Fruit fly (Drosophila melanogaster): Measurements from ENCODE around the gene CG10514.

CG10514 gene

DNA sequence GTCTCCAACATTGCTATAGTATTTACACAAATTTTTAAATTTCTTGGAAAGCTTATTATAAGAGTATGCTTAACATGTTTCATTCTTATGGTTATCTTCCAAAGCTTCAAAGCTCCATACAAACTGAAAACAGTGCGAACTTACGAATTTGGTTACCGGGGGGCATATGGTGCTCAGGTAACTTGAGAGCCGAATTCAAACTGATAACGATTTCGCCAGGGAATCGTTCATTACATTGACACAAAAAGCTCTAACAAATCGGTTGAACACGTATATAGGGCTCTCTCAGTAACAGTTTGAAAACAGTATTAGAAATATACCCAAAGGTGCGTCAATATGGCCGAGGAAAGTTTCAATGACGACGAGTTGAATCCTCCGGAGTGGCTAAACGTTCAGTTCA, 20.9 kb upstream of the CG10514 start, which contains the start of gene CG13659 (continued):
- TF ChIP-seq Ets65A (GFP tag), result no peak
- no peak for TF ChIP-seq C15 (GFP tag; IDR thresholded peaks at IDR 0.05)
- TF ChIP-seq ewg (GFP tag; optimal IDR thresholded peaks at IDR 0.05), result no peak
- no peak for TF ChIP-seq Sry-δ (GFP tag; optimal IDR thresholded peaks at IDR 0.05)
- no peak for TF ChIP-seq CG11093 (GFP tag; IDR thresholded peaks at IDR 0.05)
- TF ChIP-seq CG10147 (GFP tag; optimal IDR thresholded peaks at IDR 0.05), result no peak
- no peak for TF ChIP-seq CG8290 (GFP tag; optimal IDR thresholded peaks at IDR 0.05)
- TF ChIP-seq CG8290 (tag; optimal IDR thresholded peaks at IDR 0.05), result peak in 1 of 2 experiments; percentile 4
- TF ChIP-seq lmd (GFP tag; IDR thresholded peaks at IDR 0.05), result no peak
- TF ChIP-seq CG10654 (GFP tag; optimal IDR thresholded peaks at IDR 0.05), result no peak
- TF ChIP-seq CG10959 (GFP tag; IDR thresholded peaks at IDR 0.05), result no peak
- no peak for TF ChIP-seq CG3407 (GFP tag; optimal IDR thresholded peaks at IDR 0.05)
- peak in 1 of 2 experiments; percentile 19 for TF ChIP-seq Trl (optimal IDR thresholded peaks at IDR 0.05)
- no peak for TF ChIP-seq Trl (GFP tag; optimal IDR thresholded peaks at IDR 0.05)
- no peak for TF ChIP-seq tgo (GFP tag; IDR thresholded peaks at IDR 0.05)
- TF ChIP-seq hkb (optimal IDR thresholded peaks at IDR 0.05), result no peak
- peak; percentile 10; the same call in 1 of the 2 replicates for TF ChIP-seq hkb (GFP tag; IDR thresholded peaks at IDR 0.05)
- no peak for TF ChIP-seq CG6765 (GFP tag; optimal IDR thresholded peaks at IDR 0.05)
- no peak for TF ChIP-seq gt (GFP tag; IDR thresholded peaks at IDR 0.05)
- TF ChIP-seq Hsf (GFP tag; optimal IDR thresholded peaks at IDR 0.05), result no peak
- no peak for TF ChIP-seq abd-A (tag; optimal IDR thresholded peaks at IDR 0.05)
- TF ChIP-seq fd102C (GFP tag; optimal IDR thresholded peaks at IDR 0.05), result no peak
- TF ChIP-seq CG31441 (GFP tag; IDR thresholded peaks at IDR 0.05), result no peak
- TF ChIP-seq yki (optimal IDR thresholded peaks at IDR 0.05), result no peak
- no peak for TF ChIP-seq trem (tag; optimal IDR thresholded peaks at IDR 0.05)
- no peak for TF ChIP-seq al (GFP tag; IDR thresholded peaks at IDR 0.05)
- TF ChIP-seq Six4 (GFP tag; optimal IDR thresholded peaks at IDR 0.05), result no peak
- TF ChIP-seq CG3838 (GFP tag; optimal IDR thresholded peaks at IDR 0.05), result no peak
- no peak for TF ChIP-seq Atf-2 (GFP tag; optimal IDR thresholded peaks at IDR 0.05)
- no peak for TF ChIP-seq CG2875 (GFP tag; optimal IDR thresholded peaks at IDR 0.05)
- TF ChIP-seq ATbp (GFP tag; optimal IDR thresholded peaks at IDR 0.05), result no peak

DNA sequence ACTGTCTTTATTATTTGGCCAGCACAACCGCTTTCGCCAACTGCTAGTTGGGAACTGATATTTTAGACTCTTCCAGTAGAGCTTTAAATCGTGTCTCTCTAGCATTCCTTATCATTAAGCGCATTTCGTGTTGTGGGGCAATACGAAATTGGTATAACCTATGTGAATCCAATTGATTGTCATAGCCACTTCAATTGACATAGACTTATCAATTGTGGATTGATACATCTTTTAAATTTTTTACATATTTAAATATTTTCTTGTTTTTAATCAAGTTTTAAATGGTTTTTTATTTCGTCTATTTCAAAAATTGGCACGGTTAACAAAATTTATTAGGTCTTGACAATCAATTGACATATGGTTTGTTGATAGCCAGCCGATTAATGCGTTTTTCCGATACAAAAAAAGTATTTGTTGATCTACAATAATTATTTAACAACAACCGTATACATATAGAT, 19.9 kb upstream of the CG10514 start, which contains the start of gene CG31288:
Gene CG31288 (minus strand): TSS at position 51 of the 458 bp plus-strand sequence.
- TF ChIP-seq CG6813 (GFP tag; optimal IDR thresholded peaks at IDR 0.05), result no peak
- no peak for TF ChIP-seq chinmo (GFP tag; IDR thresholded peaks at IDR 0.05; ENCODE audit: partially characterized antibody)
- peak; percentile 46 for TF ChIP-seq exex (tag; optimal IDR thresholded peaks at IDR 0.05)

- no peak for TF ChIP-seq CG2202 (tag; optimal IDR thresholded peaks at IDR 0.05)
- no peak for TF ChIP-seq lab (GFP tag; optimal IDR thresholded peaks at IDR 0.05)
- TF ChIP-seq p53 (GFP tag; optimal IDR thresholded peaks at IDR 0.05), result no peak
- TF ChIP-seq CG1233 (GFP tag; optimal IDR thresholded peaks at IDR 0.05), result no peak
- peak; percentile 4 for TF ChIP-seq exex (tag; optimal IDR thresholded peaks at IDR 0.05)
Measured at dm6 chr3R:25297678-25298077, 18.0 kb upstream of the CG10514 start, which contains the start of gene CG31097. Gene CG31097 (minus strand): TSS chr3R:25297778.
